Worm (Caenorhabditis elegans) whole organism, L1 larva: ENCODE results near the gene glct-6.

Experiments used
- aly-2 ChIP-seq: fragments of 150-350 bp; optimal IDR thresholded peaks from 2 replicates; lab custom pipeline; 2014; ENCODE audit warnings: missing biosample characterization, missing genetic modification characterization
- ama-1 ChIP-seq: fragments of 150-350 bp; optimal IDR thresholded peaks from 2 replicates; lab custom pipeline; 2014
- ceh-82 ChIP-seq, 3 experiments: fragments of 150-350 bp in 1 of 3; sonication (generic microtip) in 2 of 3; optimal IDR thresholded peaks; 2 replicates each; lab custom pipeline; 2014 to 2017; ENCODE audit warnings: missing biosample characterization in 3 of 3, missing genetic modification characterization in 3 of 3
- ceh-88 ChIP-seq: fragments of 200-800 bp; sonication (Bioruptor generic); IDR thresholded peaks from 2 replicates; pipeline ENCODE4 v1.3.6; 2022; ENCODE audit warnings: missing genetic modification characterization, missing compliant biosample characterization
- dsc-1 ChIP-seq: sonication (generic microtip); optimal IDR thresholded peaks from 2 replicates; lab custom pipeline; 2016; ENCODE audit warnings: mild to moderate bottlenecking, missing genetic modification characterization, missing compliant biosample characterization
- egl-27 ChIP-seq, 2 experiments: fragments of 150-350 bp in 1 of 2; sonication (generic microtip); optimal IDR thresholded peaks; 3 replicates each; lab custom pipeline; 2017 to 2018; ENCODE audit warnings: missing biosample characterization in 2 of 2, missing genetic modification characterization in 2 of 2, missing genetic modification reagents in 2 of 2
- hlh-4 ChIP-seq: sonication (generic microtip); optimal IDR thresholded peaks from 2 replicates; lab custom pipeline; 2016; ENCODE audit warnings: mild to moderate bottlenecking, missing genetic modification characterization, missing compliant biosample characterization
- lin-13 ChIP-seq: fragments of 150-350 bp; optimal IDR thresholded peaks from 2 replicates; lab custom pipeline; 2014; ENCODE audit warnings: missing biosample characterization, missing genetic modification reagents, missing genetic modification characterization
- lsy-2 ChIP-seq, 2 experiments: fragments of 150-350 bp; optimal IDR thresholded peaks; 2 replicates each; lab custom pipeline; 2014; ENCODE audit warnings: missing biosample characterization in 2 of 2, missing genetic modification characterization in 2 of 2
- nhr-12 ChIP-seq: sonication (generic microtip); optimal IDR thresholded peaks from 2 replicates; lab custom pipeline; 2017; ENCODE audit warnings: missing biosample characterization, missing genetic modification characterization
- nhr-77 ChIP-seq: fragments of 150-350 bp; optimal IDR thresholded peaks from 2 replicates; lab custom pipeline; 2014; ENCODE audit warnings: missing biosample characterization, missing genetic modification characterization
- zag-1 ChIP-seq: fragments of 150-350 bp; optimal IDR thresholded peaks from 2 replicates; lab custom pipeline; 2014; ENCODE audit warnings: missing biosample characterization, missing genetic modification characterization

- TF ChIP-seq nhr-12 (tag; lab: Kevin White, UChicago) (no peak), ceh-88 (GFP tag; lab: Robert Waterston, UW) (no peak), lsy-2 (tag; optimal IDR thresholded peaks at IDR 0.05; lab: Kevin White, UChicago) (peak; percentile 10 to 20), ceh-82 (tag; optimal IDR thresholded peaks at IDR 0.05; lab: Kevin White, UChicago) (peak in 2 of 3 experiments; percentile 31 to 59), dsc-1 (tag; lab: Kevin White, UChicago) (peak; percentile 28), zag-1 (peak; percentile 2), lin-13 (GFP tag; lab: Kevin White, UChicago) (no peak), hlh-4 (tag; lab: Kevin White, UChicago) (no peak), ama-1 (lab: Kevin White, UChicago) (no peak), nhr-77 (tag; lab: Kevin White, UChicago) (no peak), aly-2 (no peak), egl-27 (tag; optimal IDR thresholded peaks at IDR 0.05; lab: Kevin White, UChicago) (no peak)
These were observed 40.7 kb downstream of the glct-6 start for ce11 chrIV:3824720-3825119.
